1 fruit fly cellular context compared by ENCODE assay signal in genomic region chrX:2241842-2242241, dm6.
TF ChIP-seq lines count a peak whose summit lies in the region.

Gene kz (minus strand): TSS chrX:2242035.

TF ChIP-seq in whole organism, embryonic, 481 proteins besides CTCF, POLR2A, EP300 and RAD21 (continued from another document and continues in another):
- TF ChIP-seq Atf3 (GFP tag; optimal IDR thresholded peaks at IDR 0.05; lab: Kevin White, UChicago) (no peak), gcm2 (GFP tag; optimal IDR thresholded peaks at IDR 0.05; lab: Kevin White, UChicago) (no peak), ranshi (GFP tag; IDR thresholded peaks at IDR 0.05; lab: Robert Waterston, UW) (no peak), CG5953 (GFP tag; IDR thresholded peaks at IDR 0.05; lab: Robert Waterston, UW) (no peak), CG3281 (GFP tag; optimal IDR thresholded peaks at IDR 0.05; lab: Kevin White, UChicago) (no peak), sr (GFP tag; IDR thresholded peaks at IDR 0.05; lab: Robert Waterston, UW) (no peak), CG18262 (tag; optimal IDR thresholded peaks at IDR 0.05; lab: Kevin White, UChicago) (no peak), BtbVII (GFP tag; optimal IDR thresholded peaks at IDR 0.05; lab: Kevin White, UChicago) (no peak), da (GFP tag; optimal IDR thresholded peaks at IDR 0.05; lab: Kevin White, UChicago) (no peak), fu2 (GFP tag; optimal IDR thresholded peaks at IDR 0.05; lab: Kevin White, UChicago) (no peak), CG9797 (GFP tag; optimal IDR thresholded peaks at IDR 0.05; lab: Kevin White, UChicago) (peak; percentile 45), CG9215 (GFP tag; IDR thresholded peaks at IDR 0.05; lab: Robert Waterston, UW) (no peak), ap (GFP tag; IDR thresholded peaks at IDR 0.05; lab: Robert Waterston, UW) (no peak), h (optimal IDR thresholded peaks at IDR 0.05; lab: Kevin White, UChicago) (no peak), CG1792 (GFP tag; optimal IDR thresholded peaks at IDR 0.05; lab: Kevin White, UChicago) (no peak), hkb (optimal IDR thresholded peaks at IDR 0.05; lab: Kevin White, UChicago) (no peak), hkb (GFP tag; IDR thresholded peaks at IDR 0.05; lab: Robert Waterston, UW) (no peak), CG10267 (tag; optimal IDR thresholded peaks at IDR 0.05; lab: Kevin White, UChicago) (no peak), CG6854 (GFP tag; optimal IDR thresholded peaks at IDR 0.05; lab: Kevin White, UChicago) (no peak), Med (GFP tag; lab: Kevin White, UChicago) (peak; percentile 77), CG15269 (tag; optimal IDR thresholded peaks at IDR 0.05; lab: Kevin White, UChicago) (no peak), ATbp (GFP tag; optimal IDR thresholded peaks at IDR 0.05; lab: Kevin White, UChicago) (no peak), CG4404 (GFP tag; IDR thresholded peaks at IDR 0.05; lab: Robert Waterston, UW) (no peak), danr (GFP tag; IDR thresholded peaks at IDR 0.05; lab: Robert Waterston, UW) (no peak), pnt (GFP tag; optimal IDR thresholded peaks at IDR 0.05; lab: Kevin White, UChicago) (no peak), MBD-R2 (GFP tag; IDR thresholded peaks at IDR 0.05; lab: Robert Waterston, UW) (peak; percentile 93), CG13123 (GFP tag; optimal IDR thresholded peaks at IDR 0.05; lab: Kevin White, UChicago) (no peak), Xbp1 (GFP tag; optimal IDR thresholded peaks at IDR 0.05; lab: Kevin White, UChicago) (no peak), ato (GFP tag; IDR thresholded peaks at IDR 0.05; lab: Robert Waterston, UW; ENCODE audit: partially characterized antibody) (peak; percentile 97), CG2199 (GFP tag; IDR thresholded peaks at IDR 0.05; lab: Robert Waterston, UW) (no peak), Dbx (GFP tag; IDR thresholded peaks at IDR 0.05; lab: Robert Waterston, UW) (no peak), gt (GFP tag; IDR thresholded peaks at IDR 0.05; lab: Robert Waterston, UW) (no peak), salm (tag; optimal IDR thresholded peaks at IDR 0.05; lab: Kevin White, UChicago) (no peak), sima (GFP tag; optimal IDR thresholded peaks at IDR 0.05; lab: Kevin White, UChicago) (no peak), row (GFP tag; IDR thresholded peaks at IDR 0.05; lab: Robert Waterston, UW) (peak; percentile 57; the same call in 1 of the 3 replicates), Gsc (GFP tag; IDR thresholded peaks at IDR 0.05; lab: Robert Waterston, UW) (no peak), twi (tag; optimal IDR thresholded peaks at IDR 0.05; lab: Kevin White, UChicago) (no peak), Dip2 (GFP tag; IDR thresholded peaks at IDR 0.05; lab: Robert Waterston, UW) (no peak), tup (GFP tag; optimal IDR thresholded peaks at IDR 0.05; lab: Kevin White, UChicago) (no peak), stwl (tag; optimal IDR thresholded peaks at IDR 0.05; lab: Kevin White, UChicago) (peak; percentile 88), Ravus (GFP tag; IDR thresholded peaks at IDR 0.05; lab: Robert Waterston, UW) (no peak), Hmr (GFP tag; optimal IDR thresholded peaks at IDR 0.05; lab: Kevin White, UChicago) (no peak), Max (GFP tag; optimal IDR thresholded peaks at IDR 0.05; lab: Kevin White, UChicago) (peak; percentile 87), Hr51 (GFP tag; optimal IDR thresholded peaks at IDR 0.05; lab: Kevin White, UChicago) (no peak), unc-4 (GFP tag; IDR thresholded peaks at IDR 0.05; lab: Robert Waterston, UW; ENCODE audit: partially characterized antibody) (peak; percentile 75), Ets97D (GFP tag; optimal IDR thresholded peaks at IDR 0.05; lab: Kevin White, UChicago) (peak; percentile 60), dan (GFP tag; IDR thresholded peaks at IDR 0.05; lab: Robert Waterston, UW) (no peak), CG12236 (GFP tag; optimal IDR thresholded peaks at IDR 0.05; lab: Kevin White, UChicago) (no peak), rib (GFP tag; IDR thresholded peaks at IDR 0.05; lab: Robert Waterston, UW) (no peak), E2f1 (GFP tag; IDR thresholded peaks at IDR 0.05; lab: Robert Waterston, UW) (no peak), Lhr (GFP tag; optimal IDR thresholded peaks at IDR 0.05; lab: Kevin White, UChicago) (no peak), CG5245 (GFP tag; optimal IDR thresholded peaks at IDR 0.05; lab: Kevin White, UChicago) (no peak), CG4328 (GFP tag; optimal IDR thresholded peaks at IDR 0.05; lab: Kevin White, UChicago) (no peak), toy (GFP tag; IDR thresholded peaks at IDR 0.05; lab: Robert Waterston, UW) (no peak), ind (GFP tag; optimal IDR thresholded peaks at IDR 0.05; lab: Kevin White, UChicago) (no peak), CG2889 (GFP tag; IDR thresholded peaks at IDR 0.05; lab: Robert Waterston, UW) (no peak), CG7987 (GFP tag; optimal IDR thresholded peaks at IDR 0.05; lab: Kevin White, UChicago) (no peak), CG10565 (GFP tag; optimal IDR thresholded peaks at IDR 0.05; lab: Kevin White, UChicago) (no peak), schlank (tag; optimal IDR thresholded peaks at IDR 0.05; lab: Kevin White, UChicago) (no peak), CG1603 (tag; optimal IDR thresholded peaks at IDR 0.05; lab: Kevin White, UChicago) (no peak), chif (GFP tag; optimal IDR thresholded peaks at IDR 0.05; lab: Kevin White, UChicago) (no peak), Vsx1 (GFP tag; optimal IDR thresholded peaks at IDR 0.05; lab: Kevin White, UChicago) (no peak), cato (GFP tag; optimal IDR thresholded peaks at IDR 0.05; lab: Kevin White, UChicago; ENCODE audit: borderline replicate concordance) (no peak), CG8388 (GFP tag; optimal IDR thresholded peaks at IDR 0.05; lab: Kevin White, UChicago) (no peak), esg (GFP tag; conservative IDR thresholded peaks at IDR 0.05; lab: Robert Waterston, UW) (no peak), CG6175 (GFP tag; IDR thresholded peaks at IDR 0.05; lab: Robert Waterston, UW) (no peak), dm (GFP tag; optimal IDR thresholded peaks at IDR 0.05; lab: Kevin White, UChicago) (peak; percentile 92), CG11093 (GFP tag; IDR thresholded peaks at IDR 0.05; lab: Robert Waterston, UW) (no peak), CG1647 (GFP tag; optimal IDR thresholded peaks at IDR 0.05; lab: Kevin White, UChicago) (no peak), Jarid2 (GFP tag; optimal IDR thresholded peaks at IDR 0.05; lab: Kevin White, UChicago) (no peak), shn (GFP tag; optimal IDR thresholded peaks at IDR 0.05; lab: Kevin White, UChicago) (no peak), CG14860 (GFP tag; IDR thresholded peaks at IDR 0.05; lab: Robert Waterston, UW; ENCODE audit: partially characterized antibody) (peak; percentile 98), Dll (GFP tag; IDR thresholded peaks at IDR 0.05; lab: Robert Waterston, UW; ENCODE audit: partially characterized antibody) (peak; percentile 77), MTF-1 (GFP tag; optimal IDR thresholded peaks at IDR 0.05; lab: Kevin White, UChicago; ENCODE audit: borderline replicate concordance) (no peak), abd-A (tag; optimal IDR thresholded peaks at IDR 0.05; lab: Kevin White, UChicago) (no peak), Bdp1 (GFP tag; optimal IDR thresholded peaks at IDR 0.05; lab: Kevin White, UChicago) (no peak), crc (GFP tag; optimal IDR thresholded peaks at IDR 0.05; lab: Kevin White, UChicago) (no peak), eve (GFP tag; optimal IDR thresholded peaks at IDR 0.05; lab: Kevin White, UChicago) (no peak), p53 (GFP tag; optimal IDR thresholded peaks at IDR 0.05; lab: Kevin White, UChicago) (no peak), Camta (GFP tag; optimal IDR thresholded peaks at IDR 0.05; lab: Kevin White, UChicago) (no peak), unpg (GFP tag; optimal IDR thresholded peaks at IDR 0.05; lab: Kevin White, UChicago) (no peak), CG13775 (GFP tag; optimal IDR thresholded peaks at IDR 0.05; lab: Kevin White, UChicago) (no peak), Nf-YB (GFP tag; optimal IDR thresholded peaks at IDR 0.05; lab: Kevin White, UChicago) (no peak), exex (tag; optimal IDR thresholded peaks at IDR 0.05; lab: Kevin White, UChicago) (no peak), br (optimal IDR thresholded peaks at IDR 0.05; lab: Kevin White, UChicago) (no peak), nom (GFP tag; optimal IDR thresholded peaks at IDR 0.05; lab: Kevin White, UChicago) (no peak), Ets65A (GFP tag; lab: Kevin White, UChicago) (no peak), HmgZ (tag; optimal IDR thresholded peaks at IDR 0.05; lab: Kevin White, UChicago) (peak; percentile 55), zf30C (GFP tag; optimal IDR thresholded peaks at IDR 0.05; lab: Kevin White, UChicago) (no peak), CG16779 (GFP tag; IDR thresholded peaks at IDR 0.05; lab: Robert Waterston, UW) (no peak), Rx (GFP tag; IDR thresholded peaks at IDR 0.05; lab: Robert Waterston, UW) (no peak), peb (GFP tag; IDR thresholded peaks at IDR 0.05; lab: Robert Waterston, UW) (no peak), YL-1 (GFP tag; optimal IDR thresholded peaks at IDR 0.05; lab: Kevin White, UChicago) (peak; percentile 86), CG10431 (GFP tag; optimal IDR thresholded peaks at IDR 0.05; lab: Kevin White, UChicago) (no peak), fd64A (GFP tag; optimal IDR thresholded peaks at IDR 0.05; lab: Kevin White, UChicago) (no peak), Taf1 (GFP tag; IDR thresholded peaks at IDR 0.05; lab: Robert Waterston, UW) (no peak), CG11085 (GFP tag; IDR thresholded peaks at IDR 0.05; lab: Robert Waterston, UW) (no peak), HLH54F (GFP tag; optimal IDR thresholded peaks at IDR 0.05; lab: Kevin White, UChicago) (no peak), sna (GFP tag; IDR thresholded peaks at IDR 0.05; lab: Robert Waterston, UW; ENCODE audit: partially characterized antibody) (peak; percentile 59; the same call in 1 of the 2 replicates), hb (GFP tag; IDR thresholded peaks at IDR 0.05; lab: Robert Waterston, UW; ENCODE audit: partially characterized antibody) (peak; percentile 99), Hr39 (optimal IDR thresholded peaks at IDR 0.05; lab: Kevin White, UChicago) (no peak), CG4424 (GFP tag; optimal IDR thresholded peaks at IDR 0.05; lab: Kevin White, UChicago) (no peak), CG2202 (tag; optimal IDR thresholded peaks at IDR 0.05; lab: Kevin White, UChicago) (no peak), CG17186 (GFP tag; optimal IDR thresholded peaks at IDR 0.05; lab: Kevin White, UChicago) (peak; percentile 50), D (optimal IDR thresholded peaks at IDR 0.05; lab: Kevin White, UChicago) (no peak), D (GFP tag; optimal IDR thresholded peaks at IDR 0.05; lab: Kevin White, UChicago) (no peak), CG8359 (GFP tag; optimal IDR thresholded peaks at IDR 0.05; lab: Kevin White, UChicago; ENCODE audit: borderline replicate concordance) (no peak), Eip74EF (GFP tag; optimal IDR thresholded peaks at IDR 0.05; lab: Kevin White, UChicago) (no peak), Dek (tag; optimal IDR thresholded peaks at IDR 0.05; lab: Kevin White, UChicago) (no peak), Oli (tag; optimal IDR thresholded peaks at IDR 0.05; lab: Kevin White, UChicago) (no peak), tx (GFP tag; optimal IDR thresholded peaks at IDR 0.05; lab: Kevin White, UChicago) (no peak), CG17385 (GFP tag; optimal IDR thresholded peaks at IDR 0.05; lab: Kevin White, UChicago) (no peak), mirr (GFP tag; optimal IDR thresholded peaks at IDR 0.05; lab: Kevin White, UChicago) (no peak), CG30020 (tag; optimal IDR thresholded peaks at IDR 0.05; lab: Kevin White, UChicago) (peak; percentile 94), CG6813 (GFP tag; optimal IDR thresholded peaks at IDR 0.05; lab: Kevin White, UChicago) (no peak), CG31388 (GFP tag; optimal IDR thresholded peaks at IDR 0.05; lab: Kevin White, UChicago) (no peak), Atf6 (GFP tag; IDR thresholded peaks at IDR 0.05; lab: Robert Waterston, UW) (no peak), CG8281 (tag; optimal IDR thresholded peaks at IDR 0.05; lab: Kevin White, UChicago) (no peak), dysf (GFP tag; IDR thresholded peaks at IDR 0.05; lab: Robert Waterston, UW) (no peak), trh (GFP tag; optimal IDR thresholded peaks at IDR 0.05; lab: Kevin White, UChicago) (no peak), chinmo (GFP tag; IDR thresholded peaks at IDR 0.05; lab: Robert Waterston, UW; ENCODE audit: partially characterized antibody) (peak; percentile 97), CG3065 (GFP tag; optimal IDR thresholded peaks at IDR 0.05; lab: Kevin White, UChicago) (no peak), vfl (GFP tag; optimal IDR thresholded peaks at IDR 0.05; lab: Kevin White, UChicago) (no peak), CHES-1-like (GFP tag; optimal IDR thresholded peaks at IDR 0.05; lab: Kevin White, UChicago) (no peak), CG10462 (GFP tag; optimal IDR thresholded peaks at IDR 0.05; lab: Kevin White, UChicago) (no peak), slp2 (GFP tag; optimal IDR thresholded peaks at IDR 0.05; lab: Kevin White, UChicago) (no peak), cg (GFP tag; optimal IDR thresholded peaks at IDR 0.05; lab: Kevin White, UChicago) (peak; percentile 23), tin (GFP tag; optimal IDR thresholded peaks at IDR 0.05; lab: Kevin White, UChicago) (no peak), E2f2 (GFP tag; IDR thresholded peaks at IDR 0.05; lab: Robert Waterston, UW) (peak; percentile 64), crp (GFP tag; optimal IDR thresholded peaks at IDR 0.05; lab: Kevin White, UChicago) (peak in 1 of 2 experiments; percentile 25), Hr78 (GFP tag; optimal IDR thresholded peaks at IDR 0.05; lab: Kevin White, UChicago) (no peak), CG6791 (GFP tag; IDR thresholded peaks at IDR 0.05; lab: Robert Waterston, UW; ENCODE audit: partially characterized antibody) (peak; percentile 98), CG12942 (GFP tag; optimal IDR thresholded peaks at IDR 0.05; lab: Kevin White, UChicago) (no peak), CG7963 (GFP tag; IDR thresholded peaks at IDR 0.05; lab: Robert Waterston, UW; ENCODE audit: partially characterized antibody) (peak; percentile 98), CG14014 (GFP tag; IDR thresholded peaks at IDR 0.05; lab: Robert Waterston, UW) (no peak), CG15011 (GFP tag; optimal IDR thresholded peaks at IDR 0.05; lab: Kevin White, UChicago) (no peak), Meics (GFP tag; optimal IDR thresholded peaks at IDR 0.05; lab: Kevin White, UChicago) (no peak), pb (GFP tag; optimal IDR thresholded peaks at IDR 0.05; lab: Kevin White, UChicago) (no peak), CG12769 (tag; optimal IDR thresholded peaks at IDR 0.05; lab: Kevin White, UChicago) (no peak), CrebB (tag; optimal IDR thresholded peaks at IDR 0.05; lab: Kevin White, UChicago) (no peak)
